Worm (Caenorhabditis elegans) whole organism, L4 larva: ENCODE results near the gene C16C8.14.

Experiments
- F10B5.3 ChIP-seq: sonication (generic microtip); optimal IDR thresholded peaks from 2 replicates; lab custom pipeline; 2016; ENCODE audit warnings: mild to moderate bottlenecking, missing genetic modification characterization, missing compliant biosample characterization
- F37D6.2 ChIP-seq: sonication (generic microtip); optimal IDR thresholded peaks from 2 replicates; lab custom pipeline; 2016; ENCODE audit warnings: mild to moderate bottlenecking, missing genetic modification characterization, missing compliant biosample characterization
- R02D3.7 ChIP-seq: fragments of 150-350 bp; sonication (generic microtip); optimal IDR thresholded peaks from 3 replicates; lab custom pipeline; 2014; ENCODE audit warnings: missing biosample characterization, missing genetic modification characterization
- T20F7.1 ChIP-seq: fragments of 200-800 bp; sonication (Bioruptor generic); optimal IDR thresholded peaks from 2 replicates; lab custom pipeline; 2018; ENCODE audit warnings: mild to moderate bottlenecking, missing genetic modification characterization, missing compliant biosample characterization
- Y5F2A.4 ChIP-seq: fragments of 200-800 bp; sonication (Bioruptor generic); optimal IDR thresholded peaks from 2 replicates; lab custom pipeline; 2018; ENCODE audit warnings: mild to moderate bottlenecking, missing genetic modification characterization, missing compliant biosample characterization
- Y75B8A.6 ChIP-seq: fragments of 200-800 bp; sonication (Bioruptor generic); IDR thresholded peaks from 2 replicates; pipeline ENCODE4 v1.3.6; 2022; ENCODE audit warnings: missing genetic modification reagents, missing genetic modification characterization, missing compliant biosample characterization
- ama-1 ChIP-seq: fragments of 150-350 bp; optimal IDR thresholded peaks from 2 replicates; lab custom pipeline; 2014; ENCODE audit warnings: inconsistent platforms, mixed read lengths
- ceh-20 ChIP-seq: fragments of 200-800 bp; sonication (Bioruptor generic); IDR thresholded peaks from 2 replicates; pipeline ENCODE4 v1.3.6; 2022; ENCODE audit warnings: missing genetic modification reagents, missing genetic modification characterization, missing compliant biosample characterization
- ceh-32 ChIP-seq: sonication (generic microtip); optimal IDR thresholded peaks from 2 replicates; lab custom pipeline; 2016; ENCODE audit warnings: mild to moderate bottlenecking, missing genetic modification characterization, missing compliant biosample characterization; ENCODE audit not compliant: poor library complexity
- daf-8 ChIP-seq: fragments of 200-800 bp; sonication (Bioruptor generic); IDR thresholded peaks from 2 replicates; pipeline ENCODE4 v1.3.6; 2022; ENCODE audit warnings: missing genetic modification characterization, missing compliant biosample characterization
- dmd-6 ChIP-seq: fragments of 200-800 bp; sonication (Bioruptor generic); IDR thresholded peaks from 2 replicates; pipeline ENCODE4 v1.3.6; 2022; ENCODE audit warnings: missing genetic modification reagents, missing genetic modification characterization, missing compliant biosample characterization
- dve-1 ChIP-seq: sonication (generic microtip); optimal IDR thresholded peaks from 2 replicates; lab custom pipeline; 2017; ENCODE audit warnings: antibody characterized with exemption, mild to moderate bottlenecking, missing genetic modification characterization, missing compliant biosample characterization; ENCODE audit not compliant: insufficient read depth
- egl-27 ChIP-seq: sonication (generic microtip); optimal IDR thresholded peaks from 3 replicates; lab custom pipeline; 2017; ENCODE audit warnings: missing biosample characterization, missing genetic modification reagents, missing genetic modification characterization
- fkh-10 ChIP-seq: fragments of 150-350 bp; optimal IDR thresholded peaks from 2 replicates; lab custom pipeline; 2014; ENCODE audit warnings: missing biosample characterization, missing genetic modification reagents, missing genetic modification characterization
- lim-7 ChIP-seq: fragments of 200-800 bp; sonication (Bioruptor generic); IDR thresholded peaks from 2 replicates; pipeline ENCODE4 v1.3.6; 2022; ENCODE audit warnings: missing genetic modification characterization, missing compliant biosample characterization
- lin-13 ChIP-seq: fragments of 150-350 bp; optimal IDR thresholded peaks from 2 replicates; lab custom pipeline; 2014; ENCODE audit warnings: missing biosample characterization, missing genetic modification reagents, missing genetic modification characterization
- lin-15B ChIP-seq: fragments of 150-350 bp; sonication (generic microtip); optimal IDR thresholded peaks from 3 replicates; lab custom pipeline; 2014; ENCODE audit warnings: missing biosample characterization, missing genetic modification characterization
- lsy-2 ChIP-seq, 2 experiments: fragments of 150-350 bp in 1 of 2; sonication (generic microtip) in 1 of 2; optimal IDR thresholded peaks; 2 replicates each; lab custom pipeline; 2014 to 2017; ENCODE audit warnings: missing biosample characterization in 2 of 2, missing genetic modification characterization in 2 of 2
- mdl-1 ChIP-seq, 2 experiments: fragments of 150-350 bp in 1 of 2; sonication (generic microtip) in 1 of 2; optimal IDR thresholded peaks; 2 replicates each; lab custom pipeline; 2014 to 2017; ENCODE audit warnings: missing biosample characterization in 2 of 2, missing genetic modification characterization in 2 of 2
- mep-1 ChIP-seq: fragments of 150-350 bp; sonication (generic microtip); optimal IDR thresholded peaks from 3 replicates; lab custom pipeline; 2014; ENCODE audit warnings: missing biosample characterization, missing genetic modification characterization
- nhr-10 ChIP-seq: fragments of 150-350 bp; optimal IDR thresholded peaks from 2 replicates; lab custom pipeline; 2014; ENCODE audit warnings: missing biosample characterization, missing genetic modification characterization
- nhr-11 ChIP-seq: fragments of 150-350 bp; optimal IDR thresholded peaks from 2 replicates; lab custom pipeline; 2014; ENCODE audit warnings: missing biosample characterization, missing genetic modification characterization
- nhr-25 ChIP-seq: sonication (generic microtip); optimal IDR thresholded peaks from 2 replicates; lab custom pipeline; 2017; ENCODE audit warnings: missing genetic modification characterization, mild to moderate bottlenecking, missing compliant biosample characterization, antibody characterized with exemption, moderate library complexity, borderline replicate concordance; ENCODE audit not compliant: insufficient read depth
- nhr-28 ChIP-seq: fragments of 150-350 bp; optimal IDR thresholded peaks from 2 replicates; lab custom pipeline; 2014; ENCODE audit warnings: missing biosample characterization, missing genetic modification characterization
- nhr-48 ChIP-seq: sonication (generic microtip); optimal IDR thresholded peaks from 2 replicates; lab custom pipeline; 2016; ENCODE audit warnings: mild to moderate bottlenecking, missing genetic modification characterization, missing compliant biosample characterization
- php-3 ChIP-seq: fragments of 200-800 bp; sonication (Bioruptor generic); IDR thresholded peaks from 2 replicates; pipeline ENCODE4 v1.3.6; 2022; ENCODE audit warnings: missing genetic modification reagents, missing genetic modification characterization, missing compliant biosample characterization
- pqm-1 ChIP-seq: sonication (generic microtip); optimal IDR thresholded peaks from 2 replicates; lab custom pipeline; 2017; ENCODE audit warnings: missing biosample characterization, missing genetic modification characterization
- saeg-2 ChIP-seq: fragments of 200-800 bp; sonication (Bioruptor generic); IDR thresholded peaks from 2 replicates; pipeline ENCODE4 v1.3.6; 2022; ENCODE audit warnings: missing genetic modification reagents, missing genetic modification characterization, missing compliant biosample characterization
- sdz-12 ChIP-seq: fragments of 200-800 bp; sonication (Bioruptor generic); optimal IDR thresholded peaks from 2 replicates; lab custom pipeline; 2018; ENCODE audit warnings: mild to moderate bottlenecking, missing genetic modification characterization, missing compliant biosample characterization
- snpc-1.2 ChIP-seq: fragments of 200-800 bp; sonication (Bioruptor generic); IDR thresholded peaks from 2 replicates; pipeline ENCODE4 v1.3.6; 2022; ENCODE audit warnings: missing genetic modification reagents, missing genetic modification characterization, missing compliant biosample characterization
- snpc-4 ChIP-seq: fragments of 150-350 bp; optimal IDR thresholded peaks from 2 replicates; lab custom pipeline; 2014; ENCODE audit warnings: missing biosample characterization, missing genetic modification characterization
- spr-1 ChIP-seq: sonication (generic microtip); optimal IDR thresholded peaks from 2 replicates; lab custom pipeline; 2016; ENCODE audit warnings: mild to moderate bottlenecking, missing genetic modification characterization, missing compliant biosample characterization
- spr-3 ChIP-seq: fragments of 200-800 bp; sonication (Bioruptor generic); optimal IDR thresholded peaks from 2 replicates; lab custom pipeline; 2018; ENCODE audit warnings: mild to moderate bottlenecking, missing genetic modification characterization, missing compliant biosample characterization
- unc-62 ChIP-seq, 3 experiments: fragments of 150-350 bp in 1 of 3; sonication (generic microtip); optimal IDR thresholded peaks in 2 of 3; peaks in 1 of 3; 1 replicate in 1 of 3; 2 replicates in 2 of 3; lab custom pipeline; 2014 to 2017; ENCODE audit warnings: missing biosample characterization in 3 of 3, missing genetic modification characterization in 3 of 3, missing genetic modification reagents in 3 of 3, missing genotype in 1 of 3
- zag-1 ChIP-seq: fragments of 150-350 bp; optimal IDR thresholded peaks from 2 replicates; lab custom pipeline; 2014; ENCODE audit warnings: missing biosample characterization, missing genetic modification characterization
- zfp-2 ChIP-seq: sonication (generic microtip); optimal IDR thresholded peaks from 2 replicates; lab custom pipeline; 2016; ENCODE audit warnings: mild to moderate bottlenecking, missing genetic modification characterization, missing compliant biosample characterization
- ztf-7 ChIP-seq: fragments of 150-350 bp; optimal IDR thresholded peaks from 2 replicates; lab custom pipeline; 2014; ENCODE audit warnings: missing biosample characterization, missing genetic modification characterization

Gene C16C8.14

DNA sequence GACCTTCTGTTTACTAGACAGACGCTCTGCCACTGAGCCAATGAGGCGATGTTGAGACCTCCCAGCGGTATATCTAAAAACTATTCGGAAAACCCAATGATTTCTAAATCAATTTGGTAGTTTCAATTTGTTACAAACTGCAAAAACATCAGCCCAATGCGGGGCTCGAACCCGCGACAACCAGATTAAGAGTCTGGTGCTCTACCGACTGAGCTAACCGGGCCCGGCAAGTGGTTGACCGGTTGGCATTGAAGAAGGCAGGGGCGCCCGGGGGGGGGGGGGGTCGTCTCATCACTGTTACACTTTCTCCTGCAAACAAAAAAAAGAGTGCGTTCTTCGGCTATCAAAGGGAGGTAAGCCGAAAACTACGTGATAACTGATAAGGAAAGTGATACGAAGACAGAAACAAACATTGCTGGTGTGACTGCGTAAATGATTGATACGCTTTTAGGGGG, 10.3 kb upstream of the C16C8.14 start (continued):
- TF ChIP-seq saeg-2 (GFP tag; lab: Robert Waterston, UW) (peak; percentile 53; the same call in 1 of the 2 replicates), R02D3.7 (tag; lab: Kevin White, UChicago) (no peak), F10B5.3 (tag; lab: Kevin White, UChicago) (no peak), snpc-1.2 (GFP tag; lab: Robert Waterston, UW) (peak; percentile 80; the same call in 1 of the 2 replicates), ama-1 (lab: Kevin White, UChicago) (no peak), sdz-12 (peak; percentile 40), ztf-7 (no peak), mep-1 (tag; lab: Kevin White, UChicago) (peak; percentile 56), spr-1 (tag; lab: Kevin White, UChicago) (peak; percentile 32), ceh-20 (GFP tag; lab: Robert Waterston, UW) (peak; percentile 59; the same call in 1 of the 2 replicates), ceh-32 (tag; lab: Kevin White, UChicago) (no peak), Y75B8A.6 (GFP tag; lab: Robert Waterston, UW) (no peak; the same call in 1 of the 2 replicates), mdl-1 (tag; optimal IDR thresholded peaks at IDR 0.05; lab: Kevin White, UChicago) (no peak), lin-13 (GFP tag; lab: Kevin White, UChicago) (peak; percentile 58)

DNA sequence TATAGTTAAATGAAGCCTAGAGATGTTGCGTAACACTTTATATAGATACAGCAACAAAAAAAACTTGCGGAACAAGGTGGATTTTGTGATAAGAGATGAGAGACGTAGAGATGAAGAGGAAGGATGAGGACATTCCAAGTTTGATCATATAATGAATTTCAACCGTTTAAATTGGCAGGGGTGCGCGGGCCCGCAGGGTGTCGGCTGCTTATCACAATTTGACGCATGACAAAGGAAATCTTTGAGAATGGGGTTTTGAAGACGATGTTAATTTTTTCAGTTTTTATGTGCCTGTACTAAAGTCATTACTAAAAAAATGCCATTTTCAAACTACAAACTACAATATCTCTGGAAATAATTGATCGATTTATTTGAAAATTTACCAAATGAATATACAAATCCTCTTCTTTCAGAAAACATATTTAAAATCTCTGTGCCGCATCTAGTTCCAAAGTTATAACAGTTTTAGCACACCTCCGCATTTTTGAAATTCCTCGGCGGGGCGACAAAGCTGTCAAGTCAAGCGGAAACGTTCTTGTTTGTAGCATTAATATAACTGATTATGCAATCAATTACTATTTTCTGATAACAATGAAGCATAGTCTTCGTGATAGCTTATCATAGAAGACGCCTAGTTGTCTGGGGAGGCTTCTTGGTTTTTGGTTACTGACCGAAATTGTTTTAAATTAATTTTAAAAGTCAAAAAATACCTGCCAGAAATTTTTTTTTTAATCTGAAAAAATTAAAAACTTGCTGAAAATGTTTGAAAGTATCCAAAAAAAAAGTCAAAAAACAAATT, 9.6 kb upstream of the C16C8.14 start:
- TF ChIP-seq R02D3.7 (tag; lab: Kevin White, UChicago), result no peak
- TF ChIP-seq dmd-6 (GFP tag; lab: Robert Waterston, UW), result peak; percentile 63
- TF ChIP-seq php-3 (GFP tag; lab: Robert Waterston, UW), result 0 out of 2 replicates have a peak, but pooled peaks have one; percentile 22
- TF ChIP-seq pqm-1, result peak; percentile 55
- TF ChIP-seq nhr-28 (tag; lab: Kevin White, UChicago), result peak; percentile 60

DNA sequence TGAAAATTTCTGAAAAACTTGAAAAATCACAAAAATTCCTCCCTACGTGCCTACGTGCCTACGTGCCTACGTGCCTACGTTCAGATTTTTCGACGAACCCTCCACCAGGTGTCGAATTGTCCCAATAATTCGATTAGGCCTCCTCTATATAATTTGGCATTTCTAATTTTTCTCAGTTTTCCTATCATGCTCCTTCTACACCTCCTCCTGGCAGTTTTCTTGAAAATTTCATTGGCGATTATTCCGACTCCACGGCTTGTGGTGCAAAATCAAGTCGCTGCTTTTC, 9.0 kb upstream of the C16C8.14 start, which contains the start of gene C16C8.17:
Gene C16C8.17, plus strand, starts transcription at position 187 of the 286 bp plus-strand sequence.
- TF ChIP-seq F37D6.2 (tag; lab: Kevin White, UChicago) (no peak), snpc-4 (tag; lab: Kevin White, UChicago) (no peak), spr-3 (GFP tag; lab: Kevin White, UChicago) (no peak), nhr-10 (tag; lab: Kevin White, UChicago) (no peak), dve-1 (no peak)
- TF ChIP-seq, all 104 proteins: peak for 0

DNA sequence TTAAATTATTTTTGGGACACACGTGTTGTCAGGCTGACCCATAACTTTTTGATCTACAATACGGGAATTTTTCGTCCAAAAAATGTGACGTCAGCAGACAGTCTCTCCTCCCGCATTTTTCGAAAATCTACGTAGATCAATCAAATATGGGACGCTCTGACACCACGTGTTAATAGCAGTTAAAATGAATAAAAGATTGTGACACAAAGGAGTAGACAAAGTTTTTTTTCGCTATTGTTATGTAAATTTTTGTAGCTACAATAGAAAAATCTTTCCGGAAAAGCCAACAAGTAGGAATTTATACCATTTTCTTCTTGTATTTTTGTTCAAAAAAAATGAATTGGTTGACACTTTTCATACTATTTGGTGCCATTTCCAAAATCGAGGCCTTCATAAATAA, 8.2 kb upstream of the C16C8.14 start, which contains the start of gene C16C8.27:
Gene C16C8.27, plus strand, starts transcription at position 301 of the 400 bp plus-strand sequence.
- no peak for TF ChIP-seq lim-7 (GFP tag; lab: Robert Waterston, UW)
- TF ChIP-seq unc-62 (GFP tag; optimal IDR thresholded peaks at IDR 0.05 in 1 of 2; lab: Kevin White, UChicago), result peak in 1 of 2 experiments; percentile 1
- TF ChIP-seq unc-62 (tag; optimal IDR thresholded peaks at IDR 0.05; lab: Kevin White, UChicago), result no peak
- TF ChIP-seq saeg-2 (GFP tag; lab: Robert Waterston, UW), result no peak

DNA sequence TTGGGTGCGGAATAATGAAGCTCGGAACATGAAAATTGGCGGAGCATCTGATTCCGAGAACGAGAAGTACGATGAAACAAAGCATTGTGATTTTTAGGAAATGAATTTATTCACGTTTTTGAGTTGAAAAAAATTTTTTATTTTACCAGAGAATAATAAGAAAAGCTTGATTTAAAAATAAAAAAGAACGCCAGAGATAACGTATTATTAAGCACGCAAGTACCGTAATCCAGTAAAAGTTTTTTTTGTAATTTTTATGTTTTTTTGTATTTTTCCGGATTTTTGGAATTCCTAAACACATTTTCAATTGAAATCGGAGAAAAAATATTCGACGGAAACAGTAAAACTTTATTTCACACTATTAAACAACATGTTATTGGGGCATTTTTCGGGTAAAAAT, 6.5 kb upstream of the C16C8.14 start, which contains the start of gene C16C8.22:
Gene C16C8.22, minus strand, starts transcription at position 101 of the 400 bp plus-strand sequence.
- no peak for TF ChIP-seq zag-1
- TF ChIP-seq lin-15B, result no peak
- no peak for TF ChIP-seq Y75B8A.6 (GFP tag; lab: Robert Waterston, UW)
- no peak for TF ChIP-seq daf-8
- TF ChIP-seq zfp-2 (tag; lab: Kevin White, UChicago), result no peak
- no peak for TF ChIP-seq nhr-11 (tag; lab: Kevin White, UChicago)
- no peak for TF ChIP-seq fkh-10 (GFP tag; lab: Kevin White, UChicago)
- no peak for TF ChIP-seq nhr-48 (tag; lab: Kevin White, UChicago)
- no peak for TF ChIP-seq egl-27 (tag; lab: Kevin White, UChicago)
- no peak for TF ChIP-seq nhr-25
- no peak for TF ChIP-seq T20F7.1
- no peak for TF ChIP-seq lsy-2 (tag; optimal IDR thresholded peaks at IDR 0.05; lab: Kevin White, UChicago)
- TF ChIP-seq Y5F2A.4 (GFP tag; lab: Kevin White, UChicago), result no peak
